Worm (Caenorhabditis elegans) whole organism, late embryonic: ENCODE results near the gene dmsr-16.
A peak's percentile ranks its signal among the peaks of the same experiment; 100 is the strongest.

ENCODE experiments used
- C08G9.2 ChIP-seq: sonication (generic microtip); optimal IDR thresholded peaks from 2 replicates; lab custom pipeline; 2016; ENCODE audit warnings: mild to moderate bottlenecking, missing genetic modification characterization, moderate library complexity, missing compliant biosample characterization
- C38D4.7 ChIP-seq: fragments of 200-800 bp; sonication (Bioruptor generic); optimal IDR thresholded peaks from 2 replicates; lab custom pipeline; 2018; ENCODE audit warnings: mild to moderate bottlenecking, missing genetic modification characterization, moderate library complexity, missing compliant biosample characterization
- K02D7.2 ChIP-seq: sonication (generic microtip); optimal IDR thresholded peaks from 2 replicates; lab custom pipeline; 2017; ENCODE audit warnings: mild to moderate bottlenecking, missing genetic modification characterization, missing compliant biosample characterization
- ahr-1 ChIP-seq: sonication (generic microtip); optimal IDR thresholded peaks from 2 replicates; lab custom pipeline; 2016; ENCODE audit warnings: missing genetic modification characterization, missing compliant biosample characterization
- ama-1 ChIP-seq: fragments of 150-350 bp; optimal IDR thresholded peaks from 2 replicates; lab custom pipeline; 2014
- ceh-19 ChIP-seq: fragments of 200-800 bp; sonication (Bioruptor generic); optimal IDR thresholded peaks from 2 replicates; lab custom pipeline; 2018; ENCODE audit warnings: mild to moderate bottlenecking, missing genetic modification characterization, missing compliant biosample characterization
- ceh-22 ChIP-seq: sonication (generic microtip); optimal IDR thresholded peaks from 2 replicates; lab custom pipeline; 2017; ENCODE audit warnings: missing biosample characterization, missing genetic modification characterization
- ceh-24 ChIP-seq: sonication (generic microtip); optimal IDR thresholded peaks from 2 replicates; lab custom pipeline; 2016; ENCODE audit warnings: mild to moderate bottlenecking, missing genetic modification characterization, missing compliant biosample characterization
- ceh-30 ChIP-seq: fragments of 150-350 bp; optimal IDR thresholded peaks from 2 replicates; lab custom pipeline; 2014; ENCODE audit warnings: missing biosample characterization, missing genetic modification characterization
- ceh-31 ChIP-seq: sonication (generic microtip); optimal IDR thresholded peaks from 2 replicates; lab custom pipeline; 2016; ENCODE audit warnings: missing genetic modification characterization, missing compliant biosample characterization
- ceh-34 ChIP-seq: sonication (generic microtip); optimal IDR thresholded peaks from 2 replicates; lab custom pipeline; 2016; ENCODE audit warnings: mild to moderate bottlenecking, missing genetic modification characterization, missing compliant biosample characterization
- ceh-45 ChIP-seq: fragments of 200-800 bp; sonication (Bioruptor generic); IDR thresholded peaks from 2 replicates; pipeline ENCODE4 v1.3.6; 2022; ENCODE audit warnings: missing genetic modification reagents, missing genetic modification characterization, missing compliant biosample characterization
- ceh-48 ChIP-seq: sonication (generic microtip); optimal IDR thresholded peaks from 2 replicates; lab custom pipeline; 2016; ENCODE audit warnings: missing genetic modification characterization, inconsistent platforms, missing compliant biosample characterization
- ceh-6 ChIP-seq: fragments of 200-800 bp; sonication (Bioruptor generic); optimal IDR thresholded peaks from 2 replicates; lab custom pipeline; 2018; ENCODE audit warnings: mild to moderate bottlenecking, missing genetic modification characterization, missing compliant biosample characterization
- ceh-9 ChIP-seq: sonication (generic microtip); optimal IDR thresholded peaks from 2 replicates; lab custom pipeline; 2016; ENCODE audit warnings: mild to moderate bottlenecking, missing genetic modification characterization, inconsistent platforms, missing compliant biosample characterization
- dmd-4 ChIP-seq: sonication (generic microtip); optimal IDR thresholded peaks from 2 replicates; lab custom pipeline; 2016; ENCODE audit warnings: borderline replicate concordance, missing genetic modification characterization, missing compliant biosample characterization
- dve-1 ChIP-seq: sonication (generic microtip); optimal IDR thresholded peaks from 2 replicates; lab custom pipeline; 2017; ENCODE audit warnings: antibody characterized with exemption, mild to moderate bottlenecking, missing genetic modification characterization, missing compliant biosample characterization
- ets-4 ChIP-seq: sonication (generic microtip); optimal IDR thresholded peaks from 2 replicates; lab custom pipeline; 2016; ENCODE audit warnings: missing genetic modification characterization, missing compliant biosample characterization
- fax-1 ChIP-seq: sonication (generic microtip); optimal IDR thresholded peaks from 2 replicates; lab custom pipeline; 2016; ENCODE audit warnings: missing genotype, missing genetic modification characterization, missing compliant biosample characterization
- fkh-6 ChIP-seq: sonication (generic microtip); optimal IDR thresholded peaks from 2 replicates; lab custom pipeline; 2016; ENCODE audit warnings: missing genetic modification characterization, missing compliant biosample characterization
- hlh-15 ChIP-seq: sonication (generic microtip); optimal IDR thresholded peaks from 2 replicates; lab custom pipeline; 2016; ENCODE audit warnings: missing genetic modification characterization, missing compliant biosample characterization
- hlh-30 ChIP-seq: sonication (generic microtip); optimal IDR thresholded peaks from 2 replicates; lab custom pipeline; 2017; ENCODE audit warnings: antibody characterized with exemption, missing genetic modification characterization, missing compliant biosample characterization; ENCODE audit not compliant: insufficient read depth
- hlh-6 ChIP-seq: sonication (generic microtip); optimal IDR thresholded peaks from 2 replicates; lab custom pipeline; 2016; ENCODE audit warnings: missing genotype, missing genetic modification characterization, missing compliant biosample characterization
- hlh-8 ChIP-seq: sonication (generic microtip); optimal IDR thresholded peaks from 2 replicates; lab custom pipeline; 2016; ENCODE audit warnings: missing genotype, missing genetic modification characterization, missing compliant biosample characterization
- mec-3 ChIP-seq: sonication (generic microtip); optimal IDR thresholded peaks from 2 replicates; lab custom pipeline; 2016; ENCODE audit warnings: borderline replicate concordance, missing genetic modification characterization, missing compliant biosample characterization
- nhr-11 ChIP-seq: fragments of 150-350 bp; optimal IDR thresholded peaks from 2 replicates; lab custom pipeline; 2014; ENCODE audit warnings: missing biosample characterization, missing genetic modification characterization
- pag-3 ChIP-seq: sonication (generic microtip); optimal IDR thresholded peaks from 2 replicates; lab custom pipeline; 2016; ENCODE audit warnings: missing compliant biosample characterization, missing genetic modification characterization, borderline replicate concordance
- pat-9 ChIP-seq: fragments of 200-800 bp; sonication (Bioruptor generic); optimal IDR thresholded peaks from 2 replicates; lab custom pipeline; 2018; ENCODE audit warnings: mild to moderate bottlenecking, missing genetic modification characterization, moderate library complexity, missing compliant biosample characterization
- pros-1 ChIP-seq: fragments of 150-350 bp; optimal IDR thresholded peaks from 2 replicates; lab custom pipeline; 2014; ENCODE audit warnings: missing biosample characterization, missing genetic modification reagents, missing genetic modification characterization
- sox-2 ChIP-seq: fragments of 200-800 bp; sonication (Bioruptor generic); IDR thresholded peaks from 2 replicates; pipeline ENCODE4 v1.3.6; 2022; ENCODE audit warnings: missing genetic modification reagents, missing genetic modification characterization, missing compliant biosample characterization
- sox-4 ChIP-seq: sonication (generic microtip); optimal IDR thresholded peaks from 2 replicates; lab custom pipeline; 2017; ENCODE audit warnings: mild to moderate bottlenecking, missing genetic modification characterization, inconsistent platforms, missing compliant biosample characterization
- tbx-2 ChIP-seq: sonication (generic microtip); optimal IDR thresholded peaks from 2 replicates; lab custom pipeline; 2016; ENCODE audit warnings: missing genetic modification characterization, missing compliant biosample characterization
- tbx-7 ChIP-seq: sonication (generic microtip); optimal IDR thresholded peaks from 2 replicates; lab custom pipeline; 2016; ENCODE audit warnings: missing genotype, missing genetic modification characterization, missing compliant biosample characterization
- ttx-3 ChIP-seq: sonication (generic microtip); optimal IDR thresholded peaks from 2 replicates; lab custom pipeline; 2016; ENCODE audit warnings: missing genetic modification reagents, missing genetic modification characterization, missing compliant biosample characterization
- unc-42 ChIP-seq: sonication (generic microtip); optimal IDR thresholded peaks from 2 replicates; lab custom pipeline; 2016; ENCODE audit warnings: missing genotype, missing genetic modification characterization, missing compliant biosample characterization
- unc-86 ChIP-seq: sonication (generic microtip); optimal IDR thresholded peaks from 2 replicates; lab custom pipeline; 2016; ENCODE audit warnings: missing genetic modification characterization, missing compliant biosample characterization

The dmsr-16 gene

ce11 chrV:6836036-6836435, 27.2 kb upstream of the dmsr-16 start:
- TF ChIP-seq ets-4 (tag; lab: Kevin White, UChicago), result no peak
- TF ChIP-seq ceh-24, result no peak
- TF ChIP-seq ceh-30, result no peak
- TF ChIP-seq sox-2 (GFP tag; lab: Robert Waterston, UW), result no peak
- no peak for TF ChIP-seq ttx-3 (tag; lab: Kevin White, UChicago)
- no peak for TF ChIP-seq ahr-1 (tag; lab: Kevin White, UChicago)

ce11 chrV:6835242-6835641, 26.4 kb upstream of the dmsr-16 start, which contains the start of the genes T15B7.14 and col-143:
Gene T15B7.14 (minus strand): TSS chrV:6835342.
Gene col-143 (plus strand): TSS chrV:6835635.
- no peak for TF ChIP-seq dmd-4 (tag; lab: Kevin White, UChicago)
- no peak for TF ChIP-seq ahr-1 (tag; lab: Kevin White, UChicago)
- TF ChIP-seq hlh-8 (tag; lab: Kevin White, UChicago), result no peak
- no peak for TF ChIP-seq pros-1
- TF ChIP-seq ceh-6 (GFP tag; lab: Kevin White, UChicago), result no peak
- no peak for TF ChIP-seq mec-3 (tag; lab: Kevin White, UChicago)
- no peak for TF ChIP-seq ceh-9 (tag; lab: Kevin White, UChicago)
- TF ChIP-seq C38D4.7 (GFP tag; lab: Kevin White, UChicago), result no peak
- TF ChIP-seq unc-86, result no peak
- TF ChIP-seq, all 69 proteins: peak for 0

ce11 chrV:6831539-6831938, 22.7 kb upstream of the dmsr-16 start:
- TF ChIP-seq C08G9.2 (tag; lab: Kevin White, UChicago) (no peak), ceh-24 (no peak), ama-1 (lab: Kevin White, UChicago) (no peak), ceh-31 (tag; lab: Kevin White, UChicago) (no peak), ceh-34 (tag; lab: Kevin White, UChicago) (no peak), pag-3 (tag; lab: Kevin White, UChicago) (no peak), tbx-2 (tag; lab: Kevin White, UChicago) (no peak), mec-3 (tag; lab: Kevin White, UChicago) (no peak), dve-1 (no peak), ceh-45 (no peak), tbx-7 (no peak), unc-42 (tag; lab: Kevin White, UChicago) (no peak), hlh-30 (tag; lab: Kevin White, UChicago) (no peak), ceh-22 (tag; lab: Kevin White, UChicago) (no peak), pat-9 (no peak), unc-86 (no peak), fax-1 (no peak)

ce11 chrV:6830755-6831227, 21.9 kb upstream of the dmsr-16 start, which contains the start of gene col-142:
Gene col-142 (plus strand): TSS chrV:6831177.
- TF ChIP-seq ceh-48 (tag; lab: Kevin White, UChicago) (no peak), hlh-15 (tag; lab: Kevin White, UChicago) (no peak), ceh-9 (tag; lab: Kevin White, UChicago) (no peak), nhr-11 (tag; lab: Kevin White, UChicago) (no peak)

ce11 chrV:6830075-6830474, 21.2 kb upstream of the dmsr-16 start:
- no peak for TF ChIP-seq C08G9.2 (tag; lab: Kevin White, UChicago)
- peak; percentile 24 for TF ChIP-seq tbx-7
- peak; percentile 9 for TF ChIP-seq sox-4 (tag; lab: Kevin White, UChicago)
- TF ChIP-seq hlh-6, result peak; percentile 18

DNA sequence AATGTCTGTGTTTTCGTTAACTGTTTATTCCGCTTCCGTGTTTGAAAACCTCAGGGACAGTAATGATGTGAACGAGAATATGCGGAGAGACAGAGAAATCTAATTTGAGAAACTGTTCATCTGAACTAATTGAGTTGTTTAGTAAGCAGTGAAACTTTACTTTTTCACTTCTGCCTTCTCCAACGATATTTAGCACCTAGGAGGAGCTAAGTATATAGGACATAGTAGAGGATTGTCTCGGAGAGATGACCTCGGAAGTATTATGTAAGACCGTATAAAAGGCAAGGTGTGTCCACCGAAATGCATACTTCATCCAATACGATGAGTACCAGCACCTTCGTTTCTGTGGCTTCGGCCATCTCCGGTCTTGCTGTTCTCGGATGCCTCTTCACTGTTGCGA, 20.5 kb upstream of the dmsr-16 start, which contains the start of gene col-141:
Gene col-141 (plus strand): TSS at position 301 of the 400 bp plus-strand sequence.
- TF ChIP-seq K02D7.2 (tag; lab: Kevin White, UChicago) (no peak), fkh-6 (tag; lab: Kevin White, UChicago) (no peak), ceh-19 (no peak), pros-1 (no peak)
